Fruit fly (Drosophila melanogaster) whole organism, prepupa: Measurements from ENCODE around the gene CG13407.

Experiments
- Blimp-1 ChIP-seq: fragments of 200-800 bp; sonication (Bioruptor generic); optimal IDR thresholded peaks from 3 replicates; lab custom pipeline; 2017; ENCODE audit warnings: missing biosample characterization, missing genetic modification characterization, mild to moderate bottlenecking, moderate library complexity, missing genetic modification reagents
- CG10631 ChIP-seq: fragments of 200-800 bp; sonication (Bioruptor generic); optimal IDR thresholded peaks from 2 replicates; lab custom pipeline; 2016; ENCODE audit warnings: missing biosample characterization, missing genetic modification characterization
- CG10669 ChIP-seq: fragments of 200-800 bp; sonication (Bioruptor generic); optimal IDR thresholded peaks from 3 replicates; lab custom pipeline; 2018; ENCODE audit warnings: missing biosample characterization, mild to moderate bottlenecking, missing genetic modification characterization, moderate library complexity
- CG11294 ChIP-seq: fragments of 200-800 bp; sonication (Bioruptor generic); IDR thresholded peaks from 2 replicates; pipeline ENCODE4 v1.3.6; 2022; ENCODE audit warnings: missing biosample characterization, missing genetic modification characterization
- CG11762 ChIP-seq: fragments of 200-800 bp; sonication (Bioruptor generic); optimal IDR thresholded peaks from 3 replicates; lab custom pipeline; 2016; ENCODE audit warnings: missing biosample characterization, missing genetic modification characterization; ENCODE audit not compliant: insufficient read depth
- CG11902 ChIP-seq: fragments of 200-800 bp; sonication (Bioruptor generic); optimal IDR thresholded peaks from 3 replicates; lab custom pipeline; 2016; ENCODE audit warnings: missing biosample characterization, missing genetic modification characterization
- CG15336 ChIP-seq: fragments of 200-800 bp; sonication (Bioruptor generic); IDR thresholded peaks from 2 replicates; pipeline ENCODE4 v1.3.6; 2022; ENCODE audit warnings: missing biosample characterization, missing genetic modification characterization
- CG16779 ChIP-seq: fragments of 200-800 bp; sonication (Bioruptor generic); optimal IDR thresholded peaks from 3 replicates; lab custom pipeline; 2017; ENCODE audit warnings: missing biosample characterization, mild to moderate bottlenecking, missing genetic modification characterization
- CG3032 ChIP-seq: fragments of 200-800 bp; optimal IDR thresholded peaks from 2 replicates; lab custom pipeline; 2019; ENCODE audit warnings: missing biosample characterization, mild to moderate bottlenecking, missing genetic modification characterization, moderate library complexity
- CG31627 ChIP-seq: fragments of 200-800 bp; sonication (Bioruptor generic); optimal IDR thresholded peaks from 3 replicates; lab custom pipeline; 2016; ENCODE audit warnings: missing biosample characterization, missing genetic modification characterization
- CG32006 ChIP-seq: fragments of 200-800 bp; sonication (Bioruptor generic); optimal IDR thresholded peaks from 3 replicates; lab custom pipeline; 2017; ENCODE audit warnings: missing biosample characterization, mild to moderate bottlenecking, missing genetic modification characterization
- CG34406 ChIP-seq: fragments of 200-800 bp; sonication (Bioruptor generic); optimal IDR thresholded peaks from 3 replicates; lab custom pipeline; 2016; ENCODE audit warnings: missing biosample characterization, missing genetic modification characterization
- CG3919 ChIP-seq: fragments of 200-800 bp; sonication (Bioruptor generic); optimal IDR thresholded peaks from 3 replicates; lab custom pipeline; 2016; ENCODE audit warnings: missing biosample characterization, missing genetic modification characterization
- CG4318 ChIP-seq: fragments of 200-800 bp; sonication (Bioruptor generic); optimal IDR thresholded peaks from 3 replicates; lab custom pipeline; 2017; ENCODE audit warnings: missing biosample characterization, mild to moderate bottlenecking, missing genetic modification characterization
- CG6163 ChIP-seq: fragments of 200-800 bp; sonication (Bioruptor generic); IDR thresholded peaks from 3 replicates; pipeline ENCODE4 v1.3.6; 2022; ENCODE audit warnings: missing biosample characterization, missing genetic modification characterization
- CG6792 ChIP-seq: fragments of 200-800 bp; sonication (Bioruptor generic); optimal IDR thresholded peaks from 3 replicates; lab custom pipeline; 2016; ENCODE audit warnings: missing biosample characterization, missing genetic modification characterization
- CG6808 ChIP-seq: fragments of 200-800 bp; sonication (Bioruptor generic); optimal IDR thresholded peaks from 3 replicates; lab custom pipeline; 2017; ENCODE audit warnings: missing biosample characterization, missing genetic modification characterization, mild to moderate bottlenecking, moderate library complexity, missing genetic modification reagents
- CG6854 ChIP-seq: fragments of 200-800 bp; sonication (Bioruptor generic); optimal IDR thresholded peaks from 2 replicates; lab custom pipeline; 2017; ENCODE audit warnings: missing biosample characterization, mild to moderate bottlenecking, missing genetic modification characterization
- CG7368 ChIP-seq: fragments of 200-800 bp; sonication (Bioruptor generic); optimal IDR thresholded peaks from 3 replicates; lab custom pipeline; 2016; ENCODE audit warnings: missing biosample characterization, missing genetic modification characterization
- CG8319 ChIP-seq: fragments of 200-800 bp; sonication (Bioruptor generic); optimal IDR thresholded peaks from 3 replicates; lab custom pipeline; 2016; ENCODE audit warnings: missing biosample characterization, missing genetic modification characterization
- CG9139 ChIP-seq: fragments of 200-800 bp; sonication (Bioruptor generic); optimal IDR thresholded peaks from 3 replicates; lab custom pipeline; 2017; ENCODE audit warnings: missing biosample characterization, mild to moderate bottlenecking, missing genetic modification characterization
- Eip93F ChIP-seq: fragments of 200-800 bp; sonication (Bioruptor generic); optimal IDR thresholded peaks from 2 replicates; lab custom pipeline; 2016; ENCODE audit warnings: missing biosample characterization, mild to moderate bottlenecking, missing genetic modification characterization
- Ets96B ChIP-seq: fragments of 200-800 bp; optimal IDR thresholded peaks from 2 replicates; lab custom pipeline; 2019; ENCODE audit warnings: missing biosample characterization, mild to moderate bottlenecking, missing genetic modification characterization, moderate library complexity
- Gug ChIP-seq: fragments of 200-800 bp; sonication (Bioruptor generic); IDR thresholded peaks from 2 replicates; pipeline ENCODE4 v1.3.6; 2022; ENCODE audit warnings: missing biosample characterization, missing genetic modification characterization
- Hr38 ChIP-seq: sonication (Bioruptor generic); optimal IDR thresholded peaks from 2 replicates; lab custom pipeline; 2016; ENCODE audit warnings: missing biosample characterization, missing genetic modification characterization
- Hr39 ChIP-seq: fragments of 200-800 bp; sonication (Bioruptor generic); optimal IDR thresholded peaks from 2 replicates; lab custom pipeline; 2016; ENCODE audit warnings: missing biosample characterization, missing genetic modification characterization
- Hr4 ChIP-seq: fragments of 200-800 bp; sonication (Bioruptor generic); optimal IDR thresholded peaks from 3 replicates; lab custom pipeline; 2016; ENCODE audit warnings: missing biosample characterization, missing genetic modification characterization
- Lpt ChIP-seq: fragments of 200-800 bp; sonication (Bioruptor generic); optimal IDR thresholded peaks from 3 replicates; lab custom pipeline; 2016; ENCODE audit warnings: missing biosample characterization, missing genetic modification characterization
- Met ChIP-seq: fragments of 200-800 bp; sonication (Bioruptor generic); optimal IDR thresholded peaks from 3 replicates; lab custom pipeline; 2016; ENCODE audit warnings: missing biosample characterization, missing genetic modification characterization
- Smox ChIP-seq: fragments of 200-800 bp; sonication (Bioruptor generic); optimal IDR thresholded peaks from 3 replicates; lab custom pipeline; 2016; ENCODE audit warnings: missing biosample characterization, missing genetic modification characterization
- Sox102F ChIP-seq: fragments of 200-800 bp; sonication (Bioruptor generic); optimal IDR thresholded peaks from 2 replicates; lab custom pipeline; 2016; ENCODE audit warnings: missing biosample characterization, mild to moderate bottlenecking, missing genetic modification characterization
- achi ChIP-seq: fragments of 200-800 bp; sonication (Bioruptor generic); optimal IDR thresholded peaks from 3 replicates; lab custom pipeline; 2016; ENCODE audit warnings: missing biosample characterization, missing genetic modification characterization
- acj6 ChIP-seq: fragments of 200-800 bp; sonication (Bioruptor generic); optimal IDR thresholded peaks from 3 replicates; lab custom pipeline; 2016; ENCODE audit warnings: missing biosample characterization, missing genetic modification characterization
- cyc ChIP-seq: fragments of 200-800 bp; sonication (Bioruptor generic); optimal IDR thresholded peaks from 3 replicates; lab custom pipeline; 2016; ENCODE audit warnings: missing biosample characterization, missing genetic modification characterization
- dac ChIP-seq: fragments of 200-800 bp; sonication (Bioruptor generic); optimal IDR thresholded peaks from 2 replicates; lab custom pipeline; 2017; ENCODE audit warnings: missing biosample characterization, mild to moderate bottlenecking, missing genetic modification characterization
- dsx ChIP-seq: fragments of 200-800 bp; optimal IDR thresholded peaks from 3 replicates; lab custom pipeline; 2019; ENCODE audit warnings: missing biosample characterization, mild to moderate bottlenecking, missing genetic modification characterization, moderate library complexity; ENCODE audit not compliant: poor library complexity, severe bottlenecking
- eg ChIP-seq: fragments of 200-800 bp; sonication (Bioruptor generic); IDR thresholded peaks from 3 replicates; pipeline ENCODE4 v1.3.6; 2022; ENCODE audit warnings: missing biosample characterization, missing genetic modification characterization
- esn ChIP-seq: fragments of 200-800 bp; sonication (Bioruptor generic); optimal IDR thresholded peaks from 2 replicates; lab custom pipeline; 2016; ENCODE audit warnings: missing biosample characterization, mild to moderate bottlenecking, missing genetic modification characterization, moderate library complexity
- fd85E ChIP-seq: fragments of 200-800 bp; sonication (Bioruptor generic); optimal IDR thresholded peaks from 3 replicates; lab custom pipeline; 2016; ENCODE audit warnings: missing biosample characterization, missing genetic modification characterization
- fkh ChIP-seq: fragments of 200-800 bp; sonication (Bioruptor generic); optimal IDR thresholded peaks from 3 replicates; lab custom pipeline; 2017; ENCODE audit warnings: missing biosample characterization, mild to moderate bottlenecking, missing genetic modification characterization, moderate library complexity
- spab ChIP-seq: fragments of 200-800 bp; sonication (Bioruptor generic); optimal IDR thresholded peaks from 2 replicates; lab custom pipeline; 2017; ENCODE audit warnings: missing biosample characterization, mild to moderate bottlenecking, missing genetic modification characterization, missing genetic modification reagents
- ss ChIP-seq, 2 experiments: fragments of 200-800 bp; sonication (Bioruptor generic); optimal IDR thresholded peaks; 2 replicates in 1 of 2; 3 replicates in 1 of 2; lab custom pipeline; 2017 to 2018; ENCODE audit warnings: mild to moderate bottlenecking in 2 of 2, missing biosample characterization in 2 of 2, missing genetic modification characterization in 2 of 2, moderate library complexity in 1 of 2
- svp ChIP-seq: fragments of 200-800 bp; sonication (Bioruptor generic); peaks from one replicate; lab custom pipeline; 2016; ENCODE audit warnings: missing biosample characterization, missing genetic modification characterization
- topi ChIP-seq: fragments of 200-800 bp; sonication (Bioruptor generic); optimal IDR thresholded peaks from 3 replicates; lab custom pipeline; 2016; ENCODE audit warnings: missing biosample characterization, missing genetic modification characterization
- vri ChIP-seq: fragments of 200-800 bp; sonication (Bioruptor generic); optimal IDR thresholded peaks from 3 replicates; lab custom pipeline; 2016; ENCODE audit warnings: missing biosample characterization, mild to moderate bottlenecking, missing genetic modification characterization

CG13407 gene

dm6 chr3R:22142495-22142894, 39.3 kb downstream of the CG13407 start (continued):
- TF ChIP-seq fkh (no peak), esn (GFP tag; lab: Kevin White, UChicago) (no peak), CG6854 (GFP tag; lab: Kevin White, UChicago) (no peak), CG16779 (tag; lab: Kevin White, UChicago) (no peak), Hr4 (GFP tag; lab: Kevin White, UChicago) (no peak), Hr39 (GFP tag; lab: Kevin White, UChicago) (no peak), Smox (GFP tag; lab: Kevin White, UChicago) (no peak), CG32006 (GFP tag; lab: Kevin White, UChicago) (no peak), CG10631 (GFP tag; lab: Kevin White, UChicago) (no peak), achi (GFP tag; lab: Kevin White, UChicago) (no peak), Ets96B (no peak), vri (peak; percentile 14), Gug (no peak), CG6163 (GFP tag; lab: Robert Waterston, UW) (0 out of 3 replicates have a peak, but pooled peaks have one; percentile 41), CG15336 (GFP tag; lab: Robert Waterston, UW) (no peak), CG34406 (GFP tag; lab: Kevin White, UChicago) (no peak), CG6792 (GFP tag; lab: Kevin White, UChicago) (no peak)

DNA sequence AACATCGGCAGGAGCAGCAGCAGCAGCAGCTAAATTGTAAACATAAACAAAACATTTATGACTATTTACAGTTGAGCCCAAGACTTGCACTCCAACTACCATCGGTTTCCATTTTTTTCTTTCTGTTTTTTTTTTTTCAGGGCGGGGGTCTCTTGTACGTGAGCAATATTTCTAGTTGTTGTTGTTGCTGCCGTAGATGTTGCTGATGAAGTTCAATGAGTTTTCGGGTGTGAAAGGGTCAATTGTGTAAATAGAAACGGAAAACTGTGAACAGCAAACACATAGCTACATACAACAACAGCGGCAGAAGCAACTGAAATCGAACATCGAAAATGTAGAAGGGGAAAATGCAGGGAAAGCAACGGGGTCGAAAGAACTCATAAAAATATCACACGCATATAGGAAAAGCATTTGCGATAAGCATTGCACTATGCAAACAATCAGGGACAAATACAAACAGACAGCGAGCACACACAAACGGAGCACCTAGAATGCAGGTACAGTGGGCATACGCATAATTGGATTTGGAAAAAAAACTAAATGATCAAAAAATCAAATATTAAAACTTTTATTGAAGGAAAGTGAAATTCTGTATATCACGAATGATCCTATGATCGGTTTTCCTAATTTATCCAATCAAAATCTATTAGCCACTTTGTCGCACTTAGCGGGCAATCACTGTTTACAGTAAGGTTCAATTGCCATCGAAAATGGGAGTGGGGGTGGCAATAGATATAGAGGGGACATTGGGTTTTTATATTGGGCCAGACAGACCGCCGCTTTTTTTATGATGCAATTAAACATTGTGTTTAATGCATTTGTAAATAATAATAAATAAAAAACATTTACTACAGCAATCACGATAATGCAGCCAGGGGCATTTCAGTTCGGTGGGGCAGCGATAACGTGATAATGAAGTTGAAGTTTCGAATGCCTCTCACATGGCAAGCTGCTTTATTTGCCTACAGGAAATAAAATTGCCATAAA, 42.5 kb downstream of the CG13407 start:
- TF ChIP-seq CG6808 (peak; percentile 37), eg (GFP tag; lab: Robert Waterston, UW) (peak; percentile 86), Ets96B (peak; percentile 66), vri (no peak), spab (GFP tag; lab: Kevin White, UChicago) (peak; percentile 61), CG7368 (peak; percentile 49), CG10669 (peak; percentile 54), CG16779 (tag; lab: Kevin White, UChicago) (peak; percentile 15), CG4318 (peak; percentile 48), svp (GFP tag; lab: Kevin White, UChicago) (peak; percentile 57), Lpt (peak; percentile 41), Hr38 (GFP tag; lab: Kevin White, UChicago) (no peak), ss (GFP tag; optimal IDR thresholded peaks at IDR 0.05; lab: Kevin White, UChicago) (peak in 1 of 2 experiments; percentile 35), fkh (peak; percentile 90), Hr39 (GFP tag; lab: Kevin White, UChicago) (peak; percentile 22), CG9139 (GFP tag; lab: Kevin White, UChicago) (no peak), Sox102F (no peak), CG10631 (GFP tag; lab: Kevin White, UChicago) (peak; percentile 71), esn (GFP tag; lab: Kevin White, UChicago) (peak; percentile 41), dsx (peak; percentile 50), CG6854 (GFP tag; lab: Kevin White, UChicago) (no peak), cyc (GFP tag; lab: Kevin White, UChicago) (no peak), CG34406 (GFP tag; lab: Kevin White, UChicago) (peak; percentile 38), Met (GFP tag; lab: Kevin White, UChicago) (peak; percentile 15), Gug (peak; percentile 74), Smox (GFP tag; lab: Kevin White, UChicago) (no peak), dac (peak; percentile 23), CG6163 (GFP tag; lab: Robert Waterston, UW) (peak; percentile 83), CG11762 (peak; percentile 48), Blimp-1 (GFP tag; lab: Kevin White, UChicago) (no peak), CG3032 (tag; lab: Kevin White, UChicago) (peak; percentile 61), fd85E (no peak), CG11902 (GFP tag; lab: Kevin White, UChicago) (no peak), CG11294 (GFP tag; lab: Robert Waterston, UW) (peak; percentile 73), CG8319 (GFP tag; lab: Kevin White, UChicago) (no peak), acj6 (GFP tag; lab: Kevin White, UChicago) (peak; percentile 46), topi (peak; percentile 2), CG3919 (GFP tag; lab: Kevin White, UChicago) (peak; percentile 39), Eip93F (GFP tag; lab: Kevin White, UChicago) (no peak), Hr4 (GFP tag; lab: Kevin White, UChicago) (peak; percentile 77), CG31627 (GFP tag; lab: Kevin White, UChicago) (peak; percentile 16)
